Worm (Caenorhabditis elegans) whole organism, L2 larva: ENCODE data around the gene F08H9.3.

ENCODE experiments used
- ama-1 ChIP-seq: fragments of 150-350 bp; optimal IDR thresholded peaks from 2 replicates; lab custom pipeline; 2018; ENCODE audit warnings: inconsistent platforms
- crh-2 ChIP-seq: sonication (generic microtip); optimal IDR thresholded peaks from 2 replicates; lab custom pipeline; 2017; ENCODE audit warnings: missing biosample characterization, missing genetic modification characterization
- dmd-4 ChIP-seq: sonication (generic microtip); optimal IDR thresholded peaks from 2 replicates; lab custom pipeline; 2017; ENCODE audit warnings: missing biosample characterization, missing genetic modification characterization
- lsy-2 ChIP-seq, 2 experiments: fragments of 150-350 bp in 1 of 2; sonication (generic microtip) in 1 of 2; optimal IDR thresholded peaks; 2 replicates each; lab custom pipeline; 2014 to 2017; ENCODE audit warnings: missing biosample characterization in 2 of 2, missing genetic modification characterization in 2 of 2
- mab-5 ChIP-seq: fragments of 150-350 bp; optimal IDR thresholded peaks from 2 replicates; lab custom pipeline; 2014; ENCODE audit warnings: missing biosample characterization, missing genetic modification characterization
- nhr-11 ChIP-seq: fragments of 150-350 bp; optimal IDR thresholded peaks from 2 replicates; lab custom pipeline; 2014; ENCODE audit warnings: missing biosample characterization, missing genetic modification characterization
- nhr-6 ChIP-seq: fragments of 150-350 bp; optimal IDR thresholded peaks from 2 replicates; lab custom pipeline; 2014; ENCODE audit warnings: missing biosample characterization, missing genetic modification characterization
- nhr-77 ChIP-seq: fragments of 150-350 bp; optimal IDR thresholded peaks from 2 replicates; lab custom pipeline; 2014; ENCODE audit warnings: missing biosample characterization, missing genetic modification characterization
- zag-1 ChIP-seq: fragments of 150-350 bp; optimal IDR thresholded peaks from 2 replicates; lab custom pipeline; 2014; ENCODE audit warnings: missing biosample characterization, missing genetic modification characterization

ce11 chrV:14480533-14480932 is 17.4 kb upstream of the F08H9.3 start:
- no peak for TF ChIP-seq nhr-11 (tag; lab: Kevin White, UChicago)
- no peak for TF ChIP-seq nhr-6 (tag; lab: Kevin White, UChicago)
- TF ChIP-seq mab-5 (tag; lab: Kevin White, UChicago) = no peak
- no peak for TF ChIP-seq zag-1
- no peak for TF ChIP-seq crh-2
- TF ChIP-seq ama-1 (lab: Kevin White, UChicago) = no peak
- no peak for TF ChIP-seq nhr-77 (tag; lab: Kevin White, UChicago)
- no peak for TF ChIP-seq dmd-4
- no peak for TF ChIP-seq lsy-2 (tag; optimal IDR thresholded peaks at IDR 0.05; lab: Kevin White, UChicago)
